Worm (Caenorhabditis elegans) whole organism, mixed stage, embryonic: ENCODE measurements around the gene T21C9.9.

Source experiments
- M03D4.4 ChIP-seq: sonication (generic microtip); optimal IDR thresholded peaks from 2 replicates; lab custom pipeline; 2017; ENCODE audit warnings: mild to moderate bottlenecking, missing genetic modification characterization, missing compliant biosample characterization
- bed-3 ChIP-seq: fragments of 200-800 bp; sonication (Bioruptor generic); optimal IDR thresholded peaks from 3 replicates; lab custom pipeline; 2018; ENCODE audit warnings: mild to moderate bottlenecking, missing genetic modification characterization, moderate library complexity, missing compliant biosample characterization
- blmp-1 ChIP-seq: fragments of 150-350 bp; optimal IDR thresholded peaks from 2 replicates; lab custom pipeline; 2014; ENCODE audit warnings: missing biosample characterization, missing genetic modification characterization
- ceh-39 ChIP-seq: fragments of 150-350 bp; optimal IDR thresholded peaks from 2 replicates; lab custom pipeline; 2014; ENCODE audit warnings: missing biosample characterization, missing genetic modification characterization
- ceh-43 ChIP-seq: fragments of 200-800 bp; sonication (Bioruptor generic); optimal IDR thresholded peaks from 2 replicates; lab custom pipeline; 2018; ENCODE audit warnings: mild to moderate bottlenecking, missing genetic modification characterization, moderate library complexity, missing compliant biosample characterization
- ceh-83 ChIP-seq: fragments of 200-800 bp; sonication (Bioruptor generic); optimal IDR thresholded peaks from 2 replicates; lab custom pipeline; 2018; ENCODE audit warnings: mild to moderate bottlenecking, missing genetic modification characterization, missing compliant biosample characterization
- drap-1 ChIP-seq: fragments of 200-800 bp; sonication (Bioruptor generic); optimal IDR thresholded peaks from 3 replicates; lab custom pipeline; 2018; ENCODE audit warnings: mild to moderate bottlenecking, missing genetic modification characterization, missing compliant biosample characterization
- elt-1 ChIP-seq: sonication (generic microtip); optimal IDR thresholded peaks from 2 replicates; lab custom pipeline; 2017; ENCODE audit warnings: missing genetic modification characterization, mild to moderate bottlenecking, missing compliant biosample characterization, antibody characterized with exemption, moderate library complexity, borderline replicate concordance; ENCODE audit not compliant: insufficient read depth
- elt-3 ChIP-seq: fragments of 150-350 bp; optimal IDR thresholded peaks from 2 replicates; lab custom pipeline; 2014; ENCODE audit warnings: missing biosample characterization, missing genetic modification characterization
- hlh-1 ChIP-seq: fragments of 150-350 bp; optimal IDR thresholded peaks from 2 replicates; lab custom pipeline; 2014; ENCODE audit warnings: missing biosample characterization, missing genetic modification reagents, missing genetic modification characterization
- lin-13 ChIP-seq: fragments of 150-350 bp; optimal IDR thresholded peaks from 2 replicates; lab custom pipeline; 2014; ENCODE audit warnings: missing biosample characterization, missing genetic modification characterization
- lin-32 ChIP-seq: fragments of 200-800 bp; sonication (Bioruptor generic); optimal IDR thresholded peaks from 2 replicates; lab custom pipeline; 2018; ENCODE audit warnings: mild to moderate bottlenecking, missing genetic modification characterization, missing compliant biosample characterization
- lsy-2 ChIP-seq: fragments of 150-350 bp; optimal IDR thresholded peaks from 2 replicates; lab custom pipeline; 2014; ENCODE audit warnings: missing biosample characterization, missing genetic modification characterization
- mab-5 ChIP-seq: fragments of 150-350 bp; optimal IDR thresholded peaks from 2 replicates; lab custom pipeline; 2014; ENCODE audit warnings: missing biosample characterization, missing genetic modification characterization
- mep-1 ChIP-seq: fragments of 150-350 bp; optimal IDR thresholded peaks from 2 replicates; lab custom pipeline; 2017; ENCODE audit warnings: missing biosample characterization, missing genetic modification reagents, missing genetic modification characterization, inconsistent platforms
- mls-2 ChIP-seq: sonication (generic microtip); optimal IDR thresholded peaks from 2 replicates; lab custom pipeline; 2016; ENCODE audit warnings: mild to moderate bottlenecking, missing genetic modification characterization, moderate library complexity, missing compliant biosample characterization
- nhr-12 ChIP-seq: fragments of 150-350 bp; optimal IDR thresholded peaks from 2 replicates; lab custom pipeline; 2014; ENCODE audit warnings: missing biosample characterization, missing genetic modification characterization
- nhr-2 ChIP-seq: fragments of 150-350 bp; optimal IDR thresholded peaks from 2 replicates; lab custom pipeline; 2014; ENCODE audit warnings: missing biosample characterization, missing genetic modification characterization
- nhr-237 ChIP-seq: fragments of 150-350 bp; optimal IDR thresholded peaks from 2 replicates; lab custom pipeline; 2014; ENCODE audit warnings: missing biosample characterization, missing genetic modification characterization
- nhr-28 ChIP-seq: fragments of 150-350 bp; optimal IDR thresholded peaks from 2 replicates; lab custom pipeline; 2014; ENCODE audit warnings: missing biosample characterization, missing genetic modification characterization
- nhr-76 ChIP-seq: sonication (generic microtip); optimal IDR thresholded peaks from 2 replicates; lab custom pipeline; 2017; ENCODE audit warnings: missing biosample characterization, missing genetic modification characterization
- pha-4 ChIP-seq: fragments of 150-350 bp; optimal IDR thresholded peaks from 2 replicates; lab custom pipeline; 2018; ENCODE audit warnings: missing biosample characterization, missing genetic modification reagents, missing genetic modification characterization
- sem-2 ChIP-seq: fragments of 200-800 bp; sonication (Bioruptor generic); optimal IDR thresholded peaks from 2 replicates; lab custom pipeline; 2018; ENCODE audit warnings: mild to moderate bottlenecking, missing genetic modification characterization, missing compliant biosample characterization
- snpc-4 ChIP-seq: fragments of 150-350 bp; optimal IDR thresholded peaks from 2 replicates; lab custom pipeline; 2014; ENCODE audit warnings: missing biosample characterization, missing genetic modification characterization
- sptf-1 ChIP-seq: sonication (generic microtip); optimal IDR thresholded peaks from 2 replicates; lab custom pipeline; 2017; ENCODE audit warnings: mild to moderate bottlenecking, missing genetic modification characterization, moderate library complexity, missing compliant biosample characterization
- tbx-8 ChIP-seq: fragments of 200-800 bp; sonication (Bioruptor generic); optimal IDR thresholded peaks from 2 replicates; lab custom pipeline; 2018; ENCODE audit warnings: mild to moderate bottlenecking, missing genetic modification characterization, moderate library complexity, missing compliant biosample characterization
- unc-120 ChIP-seq: sonication (generic microtip); optimal IDR thresholded peaks from 2 replicates; lab custom pipeline; 2017; ENCODE audit warnings: missing genetic modification characterization, missing compliant biosample characterization; ENCODE audit not compliant: poor library complexity, severe bottlenecking
- unc-39 ChIP-seq: fragments of 150-350 bp; optimal IDR thresholded peaks from 2 replicates; lab custom pipeline; 2014; ENCODE audit warnings: missing biosample characterization, missing genetic modification characterization
- zip-8 ChIP-seq: fragments of 150-350 bp; optimal IDR thresholded peaks from 2 replicates; lab custom pipeline; 2014; ENCODE audit warnings: missing biosample characterization, missing genetic modification characterization
- ztf-11 ChIP-seq: fragments of 150-350 bp; optimal IDR thresholded peaks from 2 replicates; lab custom pipeline; 2014; ENCODE audit warnings: missing biosample characterization, missing genetic modification characterization

T21C9.9 gene

DNA sequence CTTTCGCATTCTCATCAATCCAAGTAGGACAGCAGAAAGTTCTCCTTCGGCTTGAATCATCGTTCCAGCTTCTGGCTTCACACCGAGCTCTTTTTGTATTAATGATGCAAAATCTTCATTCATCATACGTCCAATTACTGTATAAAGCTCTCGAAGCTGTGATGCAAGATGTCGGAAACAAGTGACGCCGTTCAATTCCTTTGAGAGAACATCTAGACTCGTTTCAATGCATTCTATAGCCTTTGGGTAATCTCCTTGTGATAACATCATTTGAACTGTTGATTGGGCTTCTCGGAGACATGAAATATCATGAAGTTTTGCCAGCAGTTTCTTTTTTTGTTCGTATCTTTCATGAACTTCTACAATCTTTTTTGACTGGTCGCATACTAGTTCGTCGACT is 23.9 kb downstream of the T21C9.9 start:
- TF ChIP-seq lin-32 (GFP tag; lab: Kevin White, UChicago) (no peak), lsy-2 (tag; lab: Kevin White, UChicago) (no peak), M03D4.4 (tag; lab: Kevin White, UChicago) (no peak), elt-3 (no peak), mep-1 (no peak), ztf-11 (tag; lab: Kevin White, UChicago) (no peak), unc-120 (tag; lab: Kevin White, UChicago) (no peak), pha-4 (no peak), nhr-28 (no peak), ceh-43 (no peak), nhr-2 (tag; lab: Kevin White, UChicago) (no peak), mab-5 (tag; lab: Kevin White, UChicago) (no peak), ceh-83 (GFP tag; lab: Kevin White, UChicago) (no peak), lin-13 (tag; lab: Kevin White, UChicago) (no peak), nhr-76 (no peak), nhr-12 (tag; lab: Kevin White, UChicago) (no peak), hlh-1 (tag; lab: Kevin White, UChicago) (no peak)
- TF ChIP-seq, all 35 proteins: peak for 0

DNA sequence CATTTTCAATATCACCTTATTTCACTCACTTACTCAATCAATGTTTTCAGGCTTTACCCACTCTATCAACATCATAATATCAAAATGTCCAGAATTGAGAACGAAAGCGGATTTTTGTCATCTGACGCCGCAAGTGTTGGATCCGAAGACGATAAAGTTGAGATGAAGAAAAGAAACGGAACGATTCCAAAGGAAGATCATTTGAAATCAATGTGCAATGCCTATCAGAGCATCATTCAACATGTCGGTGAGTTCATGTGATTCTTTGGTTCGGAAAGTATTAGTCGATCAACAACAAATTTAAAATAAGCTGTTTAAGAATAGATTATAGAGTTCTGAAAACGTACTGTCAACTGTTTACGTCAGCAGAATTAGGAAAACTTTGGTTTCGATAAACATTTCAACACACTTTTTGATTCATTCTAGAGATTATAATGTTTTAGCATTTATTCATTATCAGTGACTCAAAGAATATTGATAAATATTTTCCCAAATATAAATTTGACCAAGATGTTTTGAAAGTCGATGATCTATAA is 27.5 kb downstream of the T21C9.9 start, which contains the start of gene cat-4:
Gene cat-4 (plus strand): TSS at position 51 of the 536 bp plus-strand sequence.
- no peak for TF ChIP-seq lin-13 (tag; lab: Kevin White, UChicago)
- no peak for TF ChIP-seq sptf-1
- no peak for TF ChIP-seq pha-4
- TF ChIP-seq bed-3 (GFP tag; lab: Kevin White, UChicago) = no peak
- TF ChIP-seq snpc-4 (tag; lab: Kevin White, UChicago) = no peak
- TF ChIP-seq unc-120 (tag; lab: Kevin White, UChicago) = no peak
- TF ChIP-seq ztf-11 (tag; lab: Kevin White, UChicago) = no peak
- no peak for TF ChIP-seq drap-1 (GFP tag; lab: Kevin White, UChicago)
- TF ChIP-seq unc-39 (tag; lab: Kevin White, UChicago) = no peak
- no peak for TF ChIP-seq mab-5 (tag; lab: Kevin White, UChicago)
- TF ChIP-seq blmp-1 (tag; lab: Kevin White, UChicago) = no peak
- TF ChIP-seq hlh-1 (tag; lab: Kevin White, UChicago) = no peak
- TF ChIP-seq M03D4.4 (tag; lab: Kevin White, UChicago) = no peak
- no peak for TF ChIP-seq mep-1

- TF ChIP-seq sem-2 (no peak), lsy-2 (tag; lab: Kevin White, UChicago) (no peak), drap-1 (GFP tag; lab: Kevin White, UChicago) (no peak), nhr-2 (tag; lab: Kevin White, UChicago) (no peak), mls-2 (no peak), bed-3 (GFP tag; lab: Kevin White, UChicago) (no peak), nhr-28 (no peak)
These were observed 28.2 kb downstream of the T21C9.9 start for ce11 chrV:10564140-10564539.

- no peak for TF ChIP-seq tbx-8 (GFP tag; lab: Kevin White, UChicago)
- no peak for TF ChIP-seq sem-2
- TF ChIP-seq nhr-237 = no peak
- TF ChIP-seq lsy-2 (tag; lab: Kevin White, UChicago) = no peak
- no peak for TF ChIP-seq sptf-1
- TF ChIP-seq ceh-83 (GFP tag; lab: Kevin White, UChicago) = no peak
- TF ChIP-seq mep-1 = no peak
- no peak for TF ChIP-seq nhr-76
- TF ChIP-seq, all 35 proteins: peak for 0
These were observed 29.6 kb downstream of the T21C9.9 start for ce11 chrV:10562817-10563216.

ce11 chrV:10561632-10562031 is 30.7 kb downstream of the T21C9.9 start:
- TF ChIP-seq zip-8 (tag; lab: Kevin White, UChicago) (no peak), mls-2 (no peak), ceh-39 (no peak), blmp-1 (tag; lab: Kevin White, UChicago) (no peak), ztf-11 (tag; lab: Kevin White, UChicago) (no peak), unc-39 (tag; lab: Kevin White, UChicago) (no peak), elt-1 (tag; lab: Kevin White, UChicago) (no peak), nhr-2 (tag; lab: Kevin White, UChicago) (no peak), lin-13 (tag; lab: Kevin White, UChicago) (no peak), mab-5 (tag; lab: Kevin White, UChicago) (no peak), nhr-28 (no peak)
- TF ChIP-seq, all 35 proteins: peak for 0
